Worm (Caenorhabditis elegans): ENCODE data around the gene T28D9.4.

DNA sequence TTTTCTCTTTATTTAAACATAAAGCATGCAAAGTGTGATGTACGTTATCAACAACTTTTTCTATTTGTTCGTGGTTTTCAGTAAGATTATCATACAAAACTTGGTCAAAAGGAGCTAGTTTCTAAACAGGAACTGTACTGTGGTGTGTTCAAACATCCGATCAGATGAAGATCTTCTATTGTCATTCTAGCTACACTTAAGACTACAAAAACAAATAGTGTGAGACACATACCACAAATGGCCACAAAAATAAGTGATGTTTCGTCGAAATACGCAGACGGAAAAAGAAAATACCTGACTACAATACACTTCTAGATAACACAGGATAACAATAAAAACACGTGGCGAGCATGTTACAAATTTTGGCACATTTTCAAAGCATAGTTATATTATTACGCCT lies 28.1 kb upstream of the T28D9.4 start:
- TF ChIP-seq snpc-4 (tag; optimal IDR thresholded peaks at IDR 0.05) (no peak), zag-1 (tag; optimal IDR thresholded peaks at IDR 0.05) (no peak), nfya-1 (tag; optimal IDR thresholded peaks at IDR 0.05; ENCODE audit: insufficient read depth) (no peak)
